Worm (Caenorhabditis elegans) whole organism, mixed stage, embryonic: ENCODE measurements around the gene Y57G11C.499.

Experiments used
- M03D4.4 ChIP-seq: sonication (generic microtip); optimal IDR thresholded peaks from 2 replicates; lab custom pipeline; 2017; ENCODE audit warnings: mild to moderate bottlenecking, missing genetic modification characterization, missing compliant biosample characterization
- blmp-1 ChIP-seq: fragments of 150-350 bp; optimal IDR thresholded peaks from 2 replicates; lab custom pipeline; 2014; ENCODE audit warnings: missing biosample characterization, missing genetic modification characterization
- ceh-43 ChIP-seq: fragments of 200-800 bp; sonication (Bioruptor generic); optimal IDR thresholded peaks from 2 replicates; lab custom pipeline; 2018; ENCODE audit warnings: mild to moderate bottlenecking, missing genetic modification characterization, moderate library complexity, missing compliant biosample characterization
- ceh-83 ChIP-seq: fragments of 200-800 bp; sonication (Bioruptor generic); optimal IDR thresholded peaks from 2 replicates; lab custom pipeline; 2018; ENCODE audit warnings: mild to moderate bottlenecking, missing genetic modification characterization, missing compliant biosample characterization
- ces-1 ChIP-seq: fragments of 150-350 bp; optimal IDR thresholded peaks from 2 replicates; lab custom pipeline; 2014; ENCODE audit warnings: missing biosample characterization, missing genetic modification reagents, missing genetic modification characterization
- cnd-1 ChIP-seq: fragments of 200-800 bp; sonication (Bioruptor generic); optimal IDR thresholded peaks from 2 replicates; lab custom pipeline; 2018; ENCODE audit warnings: mild to moderate bottlenecking, missing genetic modification characterization, missing compliant biosample characterization
- drap-1 ChIP-seq: fragments of 200-800 bp; sonication (Bioruptor generic); optimal IDR thresholded peaks from 3 replicates; lab custom pipeline; 2018; ENCODE audit warnings: mild to moderate bottlenecking, missing genetic modification characterization, missing compliant biosample characterization
- elt-1 ChIP-seq: sonication (generic microtip); optimal IDR thresholded peaks from 2 replicates; lab custom pipeline; 2017; ENCODE audit warnings: missing genetic modification characterization, mild to moderate bottlenecking, missing compliant biosample characterization, antibody characterized with exemption, moderate library complexity, borderline replicate concordance; ENCODE audit not compliant: insufficient read depth
- elt-3 ChIP-seq: fragments of 150-350 bp; optimal IDR thresholded peaks from 2 replicates; lab custom pipeline; 2014; ENCODE audit warnings: missing biosample characterization, missing genetic modification characterization
- ham-2 ChIP-seq: fragments of 200-800 bp; sonication (Bioruptor generic); optimal IDR thresholded peaks from 2 replicates; lab custom pipeline; 2018; ENCODE audit warnings: mild to moderate bottlenecking, missing genetic modification characterization, missing compliant biosample characterization
- hlh-1 ChIP-seq: fragments of 150-350 bp; optimal IDR thresholded peaks from 2 replicates; lab custom pipeline; 2014; ENCODE audit warnings: missing biosample characterization, missing genetic modification reagents, missing genetic modification characterization
- lin-13 ChIP-seq: fragments of 150-350 bp; optimal IDR thresholded peaks from 2 replicates; lab custom pipeline; 2014; ENCODE audit warnings: missing biosample characterization, missing genetic modification characterization
- lin-32 ChIP-seq: fragments of 200-800 bp; sonication (Bioruptor generic); optimal IDR thresholded peaks from 2 replicates; lab custom pipeline; 2018; ENCODE audit warnings: mild to moderate bottlenecking, missing genetic modification characterization, missing compliant biosample characterization
- lsy-2 ChIP-seq: fragments of 150-350 bp; optimal IDR thresholded peaks from 2 replicates; lab custom pipeline; 2014; ENCODE audit warnings: missing biosample characterization, missing genetic modification characterization
- mab-5 ChIP-seq: fragments of 150-350 bp; optimal IDR thresholded peaks from 2 replicates; lab custom pipeline; 2014; ENCODE audit warnings: missing biosample characterization, missing genetic modification characterization
- mep-1 ChIP-seq: fragments of 150-350 bp; optimal IDR thresholded peaks from 2 replicates; lab custom pipeline; 2017; ENCODE audit warnings: missing biosample characterization, missing genetic modification reagents, missing genetic modification characterization, inconsistent platforms
- mls-2 ChIP-seq: sonication (generic microtip); optimal IDR thresholded peaks from 2 replicates; lab custom pipeline; 2016; ENCODE audit warnings: mild to moderate bottlenecking, missing genetic modification characterization, moderate library complexity, missing compliant biosample characterization
- nhr-12 ChIP-seq: fragments of 150-350 bp; optimal IDR thresholded peaks from 2 replicates; lab custom pipeline; 2014; ENCODE audit warnings: missing biosample characterization, missing genetic modification characterization
- nhr-2 ChIP-seq: fragments of 150-350 bp; optimal IDR thresholded peaks from 2 replicates; lab custom pipeline; 2014; ENCODE audit warnings: missing biosample characterization, missing genetic modification characterization
- nhr-237 ChIP-seq: fragments of 150-350 bp; optimal IDR thresholded peaks from 2 replicates; lab custom pipeline; 2014; ENCODE audit warnings: missing biosample characterization, missing genetic modification characterization
- nhr-28 ChIP-seq: fragments of 150-350 bp; optimal IDR thresholded peaks from 2 replicates; lab custom pipeline; 2014; ENCODE audit warnings: missing biosample characterization, missing genetic modification characterization
- nhr-76 ChIP-seq: sonication (generic microtip); optimal IDR thresholded peaks from 2 replicates; lab custom pipeline; 2017; ENCODE audit warnings: missing biosample characterization, missing genetic modification characterization
- sem-2 ChIP-seq: fragments of 200-800 bp; sonication (Bioruptor generic); optimal IDR thresholded peaks from 2 replicates; lab custom pipeline; 2018; ENCODE audit warnings: mild to moderate bottlenecking, missing genetic modification characterization, missing compliant biosample characterization
- snpc-4 ChIP-seq: fragments of 150-350 bp; optimal IDR thresholded peaks from 2 replicates; lab custom pipeline; 2014; ENCODE audit warnings: missing biosample characterization, missing genetic modification characterization
- sptf-1 ChIP-seq: sonication (generic microtip); optimal IDR thresholded peaks from 2 replicates; lab custom pipeline; 2017; ENCODE audit warnings: mild to moderate bottlenecking, missing genetic modification characterization, moderate library complexity, missing compliant biosample characterization
- tbx-8 ChIP-seq: fragments of 200-800 bp; sonication (Bioruptor generic); optimal IDR thresholded peaks from 2 replicates; lab custom pipeline; 2018; ENCODE audit warnings: mild to moderate bottlenecking, missing genetic modification characterization, moderate library complexity, missing compliant biosample characterization
- unc-62 ChIP-seq: fragments of 150-350 bp; optimal IDR thresholded peaks from 2 replicates; lab custom pipeline; 2014; ENCODE audit warnings: missing biosample characterization, missing genetic modification reagents, missing genetic modification characterization
- zip-8 ChIP-seq: fragments of 150-350 bp; optimal IDR thresholded peaks from 2 replicates; lab custom pipeline; 2014; ENCODE audit warnings: missing biosample characterization, missing genetic modification characterization

Y57G11C.499 gene

ce11 chrIV:14766382-14766781 is 11.6 kb upstream of the Y57G11C.499 start, which contains the start of gene vti-1:
TSS of gene vti-1 (minus strand) at chrIV:14766665.
- TF ChIP-seq nhr-2 (tag; lab: Kevin White, UChicago) (no peak), ceh-43 (GFP tag; lab: Kevin White, UChicago) (no peak), hlh-1 (tag; lab: Kevin White, UChicago) (no peak), nhr-28 (tag; lab: Kevin White, UChicago) (no peak), unc-62 (GFP tag; lab: Kevin White, UChicago) (no peak), elt-3 (tag; lab: Kevin White, UChicago) (no peak), sptf-1 (no peak), snpc-4 (tag; lab: Kevin White, UChicago) (no peak), ceh-83 (GFP tag; lab: Kevin White, UChicago) (no peak), tbx-8 (no peak)

DNA sequence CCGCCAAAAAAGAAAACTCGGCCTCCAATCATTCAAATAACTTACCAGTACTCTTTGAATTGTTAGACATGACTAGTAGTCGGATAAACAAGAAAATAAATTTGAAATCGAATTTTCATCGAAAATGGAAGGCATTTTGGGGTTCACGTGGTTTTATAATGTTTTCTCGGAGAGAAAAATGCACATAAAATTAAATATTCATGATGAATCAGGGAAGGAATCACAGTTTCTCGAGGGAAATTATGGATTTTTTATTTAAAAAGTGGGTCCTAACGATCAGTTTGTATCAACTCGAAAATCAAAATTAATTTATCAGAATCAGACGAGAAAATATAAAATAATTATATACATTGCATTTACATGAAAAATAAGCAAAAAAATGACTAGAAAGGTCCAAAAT is 10.6 kb upstream of the Y57G11C.499 start, which contains the start of gene Y57G11C.5:
Gene Y57G11C.5 (minus strand): TSS at position 101 of the 400 bp plus-strand sequence.
- TF ChIP-seq mep-1 (no peak), lin-13 (tag; lab: Kevin White, UChicago) (no peak)
- TF ChIP-seq, all 35 proteins: peak for 0

DNA sequence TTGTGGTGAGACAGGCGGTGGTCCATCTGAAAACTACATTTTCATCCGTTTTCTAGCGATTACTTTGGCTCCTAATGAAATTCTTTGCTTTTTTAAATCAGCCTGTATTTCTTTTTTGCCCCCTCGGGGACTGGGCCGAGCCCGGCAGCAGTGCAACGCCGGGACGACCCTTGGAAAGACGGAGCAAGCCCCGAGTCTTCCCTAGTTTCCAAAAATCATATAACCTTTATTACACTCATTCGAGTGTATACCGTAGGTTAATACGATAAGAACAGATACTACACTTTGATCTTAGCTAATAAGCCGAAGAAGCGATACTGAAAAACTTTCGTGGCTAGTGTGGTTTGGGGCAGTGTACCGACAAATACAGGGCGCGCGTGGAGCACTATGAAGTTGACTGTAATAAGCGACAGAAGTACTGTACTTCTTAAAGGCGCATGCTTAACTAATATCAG is 10.0 kb upstream of the Y57G11C.499 start:
- TF ChIP-seq elt-1 (tag; lab: Kevin White, UChicago) (no peak), sem-2 (GFP tag; lab: Kevin White, UChicago) (no peak), ces-1 (GFP tag; lab: Kevin White, UChicago) (no peak), tbx-8 (no peak), mls-2 (tag; lab: Kevin White, UChicago) (no peak), lin-13 (tag; lab: Kevin White, UChicago) (no peak), cnd-1 (tag; lab: Kevin White, UChicago) (no peak), nhr-12 (tag; lab: Kevin White, UChicago) (no peak), nhr-28 (tag; lab: Kevin White, UChicago) (no peak), M03D4.4 (tag; lab: Kevin White, UChicago) (no peak)

DNA sequence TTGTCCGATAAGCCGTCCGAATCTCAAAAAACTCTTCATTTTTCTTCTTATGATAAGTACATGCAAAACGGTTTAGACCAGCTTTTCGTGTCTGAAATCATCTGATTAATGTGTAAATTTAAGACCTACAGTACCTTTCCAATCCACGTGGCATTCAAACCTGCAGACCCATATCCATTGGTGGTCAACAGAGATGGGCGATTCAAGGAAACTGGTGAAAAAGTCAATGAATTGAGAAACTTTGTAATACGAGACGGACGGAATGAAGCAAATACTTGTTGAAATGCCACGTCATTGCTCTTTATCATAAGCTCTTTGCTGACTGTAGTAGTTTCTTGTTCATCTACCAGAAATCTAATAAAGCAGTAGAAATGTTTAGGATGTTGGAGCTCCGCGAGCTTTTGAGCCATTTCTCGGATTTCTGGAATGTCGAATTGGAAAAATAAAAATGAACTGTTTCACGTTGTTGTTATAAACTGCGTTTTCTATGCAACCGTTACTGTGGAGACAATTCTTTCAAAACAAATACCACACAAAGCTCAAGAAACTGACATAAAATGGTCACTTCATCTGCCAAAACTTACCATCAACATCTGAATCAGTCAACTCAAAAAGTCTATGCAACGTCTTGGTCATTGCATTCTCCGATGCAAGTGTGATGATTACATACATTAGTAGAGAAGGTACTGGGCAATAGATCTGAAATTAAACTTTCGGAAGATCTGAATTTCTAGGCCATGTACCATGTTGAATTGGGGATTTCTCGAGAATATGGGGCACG is 9.4 kb upstream of the Y57G11C.499 start:
- TF ChIP-seq mab-5 (tag; lab: Kevin White, UChicago), result no peak
- TF ChIP-seq lsy-2 (tag; lab: Kevin White, UChicago), result no peak
- no peak for TF ChIP-seq lin-32 (GFP tag; lab: Kevin White, UChicago)
- no peak for TF ChIP-seq ham-2 (GFP tag; lab: Kevin White, UChicago)
- no peak for TF ChIP-seq snpc-4 (tag; lab: Kevin White, UChicago)
- no peak for TF ChIP-seq elt-1 (tag; lab: Kevin White, UChicago)
- no peak for TF ChIP-seq tbx-8
- TF ChIP-seq M03D4.4 (tag; lab: Kevin White, UChicago), result no peak
- TF ChIP-seq drap-1 (GFP tag; lab: Kevin White, UChicago), result no peak
- no peak for TF ChIP-seq nhr-12 (tag; lab: Kevin White, UChicago)
- TF ChIP-seq mep-1, result no peak
- no peak for TF ChIP-seq nhr-76 (tag; lab: Kevin White, UChicago)
- no peak for TF ChIP-seq nhr-237
- no peak for TF ChIP-seq sptf-1
- no peak for TF ChIP-seq hlh-1 (tag; lab: Kevin White, UChicago)
- TF ChIP-seq blmp-1 (tag; lab: Kevin White, UChicago), result no peak
- TF ChIP-seq sem-2 (GFP tag; lab: Kevin White, UChicago), result no peak

- TF ChIP-seq unc-62 (GFP tag; lab: Kevin White, UChicago), result peak; percentile 43
- TF ChIP-seq mep-1, result peak; percentile 26
- TF ChIP-seq ces-1 (GFP tag; lab: Kevin White, UChicago), result peak; percentile 12
Observed at ce11 chrIV:14763348-14763747, 8.6 kb upstream of the Y57G11C.499 start.

DNA sequence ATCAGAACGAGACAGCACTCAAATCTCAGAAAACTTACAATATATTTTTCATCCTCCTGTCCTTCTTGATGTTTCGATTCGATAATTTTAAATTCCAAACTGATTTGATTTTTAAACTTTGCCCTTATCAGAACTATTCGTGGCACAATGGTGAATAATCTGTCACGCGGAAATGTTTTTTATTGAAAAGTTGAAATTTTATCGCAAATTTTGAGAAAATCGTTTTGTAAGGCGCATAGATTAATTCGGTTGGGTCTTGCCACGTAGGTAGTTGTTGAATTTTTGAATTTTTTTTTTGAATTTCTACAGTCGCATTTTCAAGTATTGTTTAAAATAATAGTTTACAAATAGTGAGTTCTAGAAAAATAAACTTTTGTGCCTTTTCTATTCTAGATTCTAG is 6.1 kb upstream of the Y57G11C.499 start, which contains the start of gene ptp-5.2:
Gene ptp-5.2 (minus strand): TSS at position 101 of the 400 bp plus-strand sequence.
- TF ChIP-seq elt-3 (tag; lab: Kevin White, UChicago) (no peak), nhr-12 (tag; lab: Kevin White, UChicago) (no peak), nhr-237 (no peak), zip-8 (no peak), hlh-1 (tag; lab: Kevin White, UChicago) (no peak)
